Fruit fly (Drosophila melanogaster) whole organism, embryonic: ENCODE measurements around the gene Sfp26Ad.

Experiments
- Ada2b ChIP-seq: fragments of 200-800 bp; sonication (Bioruptor generic); IDR thresholded peaks from 2 replicates; pipeline ENCODE4 v1.3.6; 2022; ENCODE audit warnings: missing biosample characterization, missing genetic modification characterization
- B-H1 ChIP-seq: fragments of 200-800 bp; sonication (Bioruptor generic); IDR thresholded peaks from 3 replicates; pipeline ENCODE4 v1.3.6; 2022; ENCODE audit warnings: missing biosample characterization, missing genetic modification characterization
- B-H2 ChIP-seq: fragments of 200-800 bp; sonication (Bioruptor generic); optimal IDR thresholded peaks from 2 replicates; lab custom pipeline; 2018; ENCODE audit warnings: missing biosample characterization, mild to moderate bottlenecking, missing genetic modification characterization
- CG10462 ChIP-seq: fragments of 200-800 bp; sonication (Bioruptor generic); optimal IDR thresholded peaks from 2 replicates; lab custom pipeline; 2016; ENCODE audit warnings: missing biosample characterization, missing genetic modification characterization
- CG11247 ChIP-seq: fragments of 200-800 bp; sonication (Bioruptor generic); IDR thresholded peaks from 2 replicates; pipeline ENCODE4 v1.3.6; 2022; ENCODE audit warnings: missing biosample characterization, missing genetic modification characterization
- CG12744 ChIP-seq: fragments of 200-800 bp; sonication (Bioruptor generic); optimal IDR thresholded peaks from 2 replicates; lab custom pipeline; 2016; ENCODE audit warnings: missing biosample characterization, missing genetic modification characterization
- CG13123 ChIP-seq: fragments of 200-800 bp; sonication (Bioruptor generic); optimal IDR thresholded peaks from 2 replicates; lab custom pipeline; 2016; ENCODE audit warnings: missing biosample characterization, missing genetic modification characterization
- CG1602 ChIP-seq: fragments of 200-800 bp; sonication (Bioruptor generic); optimal IDR thresholded peaks from 3 replicates; lab custom pipeline; 2016; ENCODE audit warnings: missing biosample characterization, missing genetic modification characterization
- CG1603 ChIP-seq: fragments of 200-800 bp; sonication (Bioruptor generic); optimal IDR thresholded peaks from 2 replicates; lab custom pipeline; 2019; ENCODE audit warnings: missing biosample characterization, mild to moderate bottlenecking, missing genetic modification characterization, moderate library complexity
- CG17186 ChIP-seq: fragments of 200-800 bp; sonication (Bioruptor generic); optimal IDR thresholded peaks from 3 replicates; lab custom pipeline; 2017; ENCODE audit warnings: missing biosample characterization, missing genetic modification reagents, missing genetic modification characterization
- CG3163 ChIP-seq: fragments of 200-800 bp; sonication (Bioruptor generic); optimal IDR thresholded peaks from 3 replicates; lab custom pipeline; 2016; ENCODE audit warnings: missing biosample characterization, missing genetic modification characterization
- CG4360 ChIP-seq: fragments of 200-800 bp; sonication (Bioruptor generic); IDR thresholded peaks from 2 replicates; pipeline ENCODE4 v1.3.6; 2022; ENCODE audit warnings: missing biosample characterization, missing genetic modification characterization
- CG4617 ChIP-seq: fragments of 200-800 bp; sonication (Bioruptor generic); optimal IDR thresholded peaks from 3 replicates; lab custom pipeline; 2016; ENCODE audit warnings: missing biosample characterization, missing genetic modification characterization, borderline replicate concordance
- CG5245 ChIP-seq: fragments of 200-800 bp; sonication (Bioruptor generic); optimal IDR thresholded peaks from 3 replicates; lab custom pipeline; 2016; ENCODE audit warnings: missing biosample characterization, missing genetic modification characterization
- CG7372 ChIP-seq: fragments of 200-800 bp; sonication (Bioruptor generic); IDR thresholded peaks from 2 replicates; pipeline ENCODE4 v1.3.6; 2022; ENCODE audit warnings: missing biosample characterization, missing genetic modification characterization
- CG7928 ChIP-seq: fragments of 200-800 bp; sonication (Bioruptor generic); optimal IDR thresholded peaks from 2 replicates; lab custom pipeline; 2017; ENCODE audit warnings: missing biosample characterization, mild to moderate bottlenecking, missing genetic modification characterization
- CG7987 ChIP-seq: fragments of 200-800 bp; sonication (Bioruptor generic); optimal IDR thresholded peaks from 2 replicates; lab custom pipeline; 2018; ENCODE audit warnings: missing biosample characterization, mild to moderate bottlenecking, missing genetic modification characterization, moderate library complexity
- CG9437 ChIP-seq: fragments of 200-800 bp; sonication (Bioruptor generic); optimal IDR thresholded peaks from 2 replicates; lab custom pipeline; 2018; ENCODE audit warnings: missing biosample characterization, mild to moderate bottlenecking, missing genetic modification characterization
- CG9727 ChIP-seq: fragments of 200-800 bp; sonication (Bioruptor generic); optimal IDR thresholded peaks from 3 replicates; lab custom pipeline; 2017; ENCODE audit warnings: missing biosample characterization, mild to moderate bottlenecking, missing genetic modification characterization
- CG9876 ChIP-seq: fragments of 200-800 bp; sonication (Bioruptor generic); optimal IDR thresholded peaks from 2 replicates; lab custom pipeline; 2016; ENCODE audit warnings: missing biosample characterization, missing genetic modification characterization
- Chrac-16 ChIP-seq: fragments of 200-800 bp; sonication (Bioruptor generic); optimal IDR thresholded peaks from 3 replicates; lab custom pipeline; 2016; ENCODE audit warnings: missing biosample characterization, missing genetic modification characterization
- CkIIα-i1 ChIP-seq: fragments of 200-800 bp; sonication (Bioruptor generic); IDR thresholded peaks from 2 replicates; pipeline ENCODE4 v1.3.6; 2022; ENCODE audit warnings: missing biosample characterization, missing genetic modification characterization
- D19A ChIP-seq: fragments of 200-800 bp; optimal IDR thresholded peaks from 3 replicates; lab custom pipeline; 2019; ENCODE audit warnings: missing biosample characterization, mild to moderate bottlenecking, missing genetic modification characterization, moderate library complexity
- Deaf1 ChIP-seq: fragments of 200-800 bp; optimal IDR thresholded peaks from 3 replicates; lab custom pipeline; 2019; ENCODE audit warnings: missing biosample characterization, mild to moderate bottlenecking, missing genetic modification characterization, moderate library complexity
- Doc2 ChIP-seq: fragments of 200-800 bp; sonication (Bioruptor generic); IDR thresholded peaks from 2 replicates; pipeline ENCODE4 v1.3.6; 2022; ENCODE audit warnings: missing biosample characterization, missing genetic modification characterization
- Hsf ChIP-seq: fragments of 200-800 bp; sonication (Bioruptor generic); optimal IDR thresholded peaks from 3 replicates; lab custom pipeline; 2016; ENCODE audit warnings: missing biosample characterization, missing genetic modification characterization
- Mad ChIP-seq: fragments of 200-800 bp; sonication (Bioruptor generic); optimal IDR thresholded peaks from 2 replicates; lab custom pipeline; 2016; ENCODE audit warnings: missing biosample characterization, missing genetic modification characterization
- Nf-YA ChIP-seq: fragments of 200-800 bp; sonication (Bioruptor generic); IDR thresholded peaks from 2 replicates; pipeline ENCODE4 v1.3.6; 2022; ENCODE audit warnings: missing biosample characterization, missing genetic modification characterization
- Nf-YB ChIP-seq: fragments of 200-800 bp; sonication (Bioruptor generic); optimal IDR thresholded peaks from 3 replicates; lab custom pipeline; 2019; ENCODE audit warnings: missing biosample characterization, mild to moderate bottlenecking, missing genetic modification characterization, moderate library complexity
- Side ChIP-seq: fragments of 200-800 bp; sonication (Bioruptor generic); optimal IDR thresholded peaks from 2 replicates; lab custom pipeline; 2016; ENCODE audit warnings: missing biosample characterization, missing genetic modification characterization
- Sry-δ ChIP-seq: fragments of 200-800 bp; sonication (Bioruptor generic); optimal IDR thresholded peaks from 2 replicates; lab custom pipeline; 2016; ENCODE audit warnings: missing biosample characterization, missing genetic modification characterization
- Stat92E ChIP-seq, 3 experiments: fragments of >200 bp in 2 of 3; fragments of 200-800 bp in 1 of 3; sonication (Bioruptor generic) in 1 of 3; optimal IDR thresholded peaks; 2 replicates each; lab custom pipeline; 2017 to 2019; ENCODE audit warnings: missing biosample characterization in 3 of 3, missing genetic modification characterization in 3 of 3, mild to moderate bottlenecking in 1 of 3, moderate library complexity in 1 of 3
- abd-A ChIP-seq: fragments of 200-800 bp; sonication (Bioruptor generic); optimal IDR thresholded peaks from 3 replicates; lab custom pipeline; 2019; ENCODE audit warnings: missing biosample characterization, mild to moderate bottlenecking, missing genetic modification characterization, moderate library complexity
- ara ChIP-seq: fragments of 200-800 bp; sonication (Bioruptor generic); IDR thresholded peaks from 2 replicates; pipeline ENCODE4 v1.3.6; 2022; ENCODE audit warnings: missing biosample characterization, missing genetic modification characterization
- bcd ChIP-seq: fragments of 200-800 bp; sonication (Bioruptor generic); optimal IDR thresholded peaks from 2 replicates; lab custom pipeline; 2017; ENCODE audit warnings: missing biosample characterization, mild to moderate bottlenecking, missing genetic modification characterization
- da ChIP-seq: fragments of 200-800 bp; sonication (Bioruptor generic); optimal IDR thresholded peaks from 2 replicates; lab custom pipeline; 2016; ENCODE audit warnings: missing biosample characterization, missing genetic modification characterization
- dati ChIP-seq: fragments of 200-800 bp; sonication (Bioruptor generic); IDR thresholded peaks from 2 replicates; pipeline ENCODE4 v1.3.6; 2022; ENCODE audit warnings: missing biosample characterization, missing genetic modification characterization
- dmrt99B ChIP-seq: fragments of 200-800 bp; sonication (Bioruptor generic); optimal IDR thresholded peaks from 2 replicates; lab custom pipeline; 2018; ENCODE audit warnings: missing biosample characterization, mild to moderate bottlenecking, missing genetic modification characterization, moderate library complexity
- dysf ChIP-seq: fragments of 200-800 bp; sonication (Bioruptor generic); IDR thresholded peaks from 3 replicates; pipeline ENCODE4 v1.3.6; 2022; ENCODE audit warnings: missing biosample characterization, missing genetic modification characterization
- eve ChIP-seq, 2 experiments: fragments of >200 bp; optimal IDR thresholded peaks; 2 replicates each; lab custom pipeline; 2017; ENCODE audit warnings: missing biosample characterization in 2 of 2, missing genetic modification characterization in 2 of 2
- exex ChIP-seq: fragments of 200-800 bp; sonication (Bioruptor generic); optimal IDR thresholded peaks from 4 replicates; lab custom pipeline; 2018; ENCODE audit warnings: missing biosample characterization, mild to moderate bottlenecking, missing genetic modification characterization, moderate library complexity
- eyg ChIP-seq: fragments of 200-800 bp; sonication (Bioruptor generic); optimal IDR thresholded peaks from 3 replicates; lab custom pipeline; 2016; ENCODE audit warnings: missing biosample characterization, missing genetic modification characterization
- grau ChIP-seq: fragments of 200-800 bp; optimal IDR thresholded peaks from 3 replicates; lab custom pipeline; 2019; ENCODE audit warnings: missing biosample characterization, mild to moderate bottlenecking, missing genetic modification characterization, moderate library complexity
- ind ChIP-seq: fragments of 200-800 bp; sonication (Bioruptor generic); optimal IDR thresholded peaks from 3 replicates; lab custom pipeline; 2016; ENCODE audit warnings: missing biosample characterization, missing genetic modification characterization
- klu ChIP-seq: fragments of 200-800 bp; sonication (Bioruptor generic); IDR thresholded peaks from 2 replicates; pipeline ENCODE4 v1.3.6; 2022; ENCODE audit warnings: missing biosample characterization, missing genetic modification characterization
- lab ChIP-seq: fragments of 200-800 bp; sonication (Bioruptor generic); optimal IDR thresholded peaks from 3 replicates; lab custom pipeline; 2017; ENCODE audit warnings: missing biosample characterization, missing genetic modification characterization, mild to moderate bottlenecking, moderate library complexity, missing genetic modification reagents
- oc ChIP-seq: fragments of 200-800 bp; sonication (Bioruptor generic); optimal IDR thresholded peaks from 2 replicates; lab custom pipeline; 2018; ENCODE audit warnings: missing biosample characterization, mild to moderate bottlenecking, missing genetic modification characterization, moderate library complexity
- peb ChIP-seq: fragments of 200-800 bp; sonication (Bioruptor generic); IDR thresholded peaks from 2 replicates; pipeline ENCODE4 v1.3.6; 2022; ENCODE audit warnings: missing biosample characterization, missing genetic modification characterization
- tgo ChIP-seq: fragments of 200-800 bp; sonication (Bioruptor generic); IDR thresholded peaks from 3 replicates; pipeline ENCODE4 v1.3.6; 2022; ENCODE audit warnings: missing biosample characterization, missing genetic modification characterization
- tna ChIP-seq: fragments of 200-800 bp; sonication (Bioruptor generic); IDR thresholded peaks from 2 replicates; pipeline ENCODE4 v1.3.6; 2022; ENCODE audit warnings: missing biosample characterization, missing genetic modification characterization; ENCODE audit not compliant: partially characterized antibody
- zf30C ChIP-seq: fragments of 200-800 bp; sonication (Bioruptor generic); optimal IDR thresholded peaks from 3 replicates; lab custom pipeline; 2018; ENCODE audit warnings: missing biosample characterization, mild to moderate bottlenecking, missing genetic modification characterization

Gene Sfp26Ad

DNA sequence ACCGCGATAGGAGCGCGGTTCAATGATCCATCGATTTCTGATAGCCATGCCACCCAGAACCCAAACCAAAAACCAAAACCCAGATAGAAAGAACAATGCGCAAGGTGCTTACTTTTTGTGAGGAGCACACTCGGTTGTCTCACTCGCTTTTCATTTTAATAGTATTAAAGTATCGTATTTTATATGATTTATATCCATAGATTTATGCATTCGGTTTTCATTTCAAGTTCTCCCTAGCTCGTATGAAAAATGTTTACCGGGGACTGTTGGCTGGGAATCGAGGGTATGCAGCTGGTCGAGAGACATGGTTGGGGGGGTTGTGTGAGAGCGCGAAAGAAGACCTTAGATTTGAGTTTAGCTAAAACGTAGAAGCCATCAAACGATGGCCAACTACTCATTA lies 28.9 kb upstream of the Sfp26Ad start (continued):
- TF ChIP-seq CG7928 (GFP tag; lab: Kevin White, UChicago): no peak
- TF ChIP-seq tna (GFP tag; lab: Robert Waterston, UW): no peak
- TF ChIP-seq CG9437 (GFP tag; lab: Kevin White, UChicago): no peak
- TF ChIP-seq CG13123 (GFP tag; lab: Kevin White, UChicago): no peak
- TF ChIP-seq B-H2: no peak
- no peak for TF ChIP-seq da
- no peak for TF ChIP-seq Nf-YB (GFP tag; lab: Kevin White, UChicago)
- TF ChIP-seq Stat92E (GFP tag; optimal IDR thresholded peaks at IDR 0.05; lab: Kevin White, UChicago): no peak
- TF ChIP-seq CG4617 (GFP tag; lab: Kevin White, UChicago): no peak
- TF ChIP-seq CG7372: peak; percentile 33; the same call in 1 of the 2 replicates
- TF ChIP-seq Hsf (GFP tag; lab: Kevin White, UChicago): peak; percentile 12
- TF ChIP-seq exex (tag; lab: Kevin White, UChicago): no peak
- TF ChIP-seq Sry-δ (GFP tag; lab: Kevin White, UChicago): no peak
- TF ChIP-seq CG9876 (GFP tag; lab: Kevin White, UChicago): no peak
- no peak for TF ChIP-seq dati (GFP tag; lab: Robert Waterston, UW)
- TF ChIP-seq B-H1 (GFP tag; lab: Robert Waterston, UW): no peak
- TF ChIP-seq eve (GFP tag; optimal IDR thresholded peaks at IDR 0.05; lab: Kevin White, UChicago): no peak
- TF ChIP-seq CG1602 (GFP tag; lab: Kevin White, UChicago): no peak
- peak; percentile 76 for TF ChIP-seq tgo
- no peak for TF ChIP-seq CG4360
- TF ChIP-seq Chrac-16 (GFP tag; lab: Kevin White, UChicago): peak; percentile 4
- peak; percentile 53 for TF ChIP-seq grau (tag; lab: Kevin White, UChicago)
- TF ChIP-seq CG1603 (tag; lab: Kevin White, UChicago): peak; percentile 62
- no peak for TF ChIP-seq Side (GFP tag; lab: Kevin White, UChicago)
- no peak; the same call in 1 of the 2 replicates for TF ChIP-seq Doc2 (GFP tag; lab: Robert Waterston, UW)
- TF ChIP-seq peb (GFP tag; lab: Robert Waterston, UW): 0 out of 2 replicates have a peak, but pooled peaks have one; percentile 13
- peak; percentile 13 for TF ChIP-seq oc (tag; lab: Kevin White, UChicago)
- no peak for TF ChIP-seq klu (GFP tag; lab: Robert Waterston, UW)
- no peak for TF ChIP-seq ind (GFP tag; lab: Kevin White, UChicago)
- no peak for TF ChIP-seq CG7987 (GFP tag; lab: Kevin White, UChicago)
- no peak for TF ChIP-seq CG17186
- TF ChIP-seq CG3163 (GFP tag; lab: Kevin White, UChicago): no peak
- no peak for TF ChIP-seq CG10462
- peak; percentile 54 for TF ChIP-seq dmrt99B (tag; lab: Kevin White, UChicago)
- TF ChIP-seq CG11247 (GFP tag; lab: Robert Waterston, UW): peak; percentile 41; the same call in 1 of the 2 replicates
- peak; percentile 43 for TF ChIP-seq CG9727 (GFP tag; lab: Kevin White, UChicago)
- TF ChIP-seq Mad (GFP tag; lab: Kevin White, UChicago): peak; percentile 9
- no peak for TF ChIP-seq CG12744 (GFP tag; lab: Kevin White, UChicago)
- TF ChIP-seq eyg (GFP tag; lab: Kevin White, UChicago): no peak
- TF ChIP-seq lab (GFP tag; lab: Kevin White, UChicago): peak; percentile 63
- TF ChIP-seq Nf-YA (GFP tag; lab: Robert Waterston, UW): no peak
- peak; percentile 34 for TF ChIP-seq D19A (tag; lab: Kevin White, UChicago)
- TF ChIP-seq CkIIα-i1 (GFP tag; lab: Robert Waterston, UW): no peak
- TF ChIP-seq dysf (GFP tag; lab: Robert Waterston, UW): peak; percentile 69; the same call in 2 of the 3 replicates
- no peak for TF ChIP-seq CG5245 (GFP tag; lab: Kevin White, UChicago)
- no peak for TF ChIP-seq abd-A
- peak; percentile 35; the same call in 1 of the 2 replicates for TF ChIP-seq Ada2b
- peak; percentile 29 for TF ChIP-seq bcd (GFP tag; lab: Kevin White, UChicago)
- TF ChIP-seq zf30C (GFP tag; lab: Kevin White, UChicago): no peak
- no peak; the same call in 1 of the 2 replicates for TF ChIP-seq ara (GFP tag; lab: Robert Waterston, UW)
- TF ChIP-seq Deaf1 (tag; lab: Kevin White, UChicago): no peak
